Worm (Caenorhabditis elegans): Measurements from ENCODE around the gene F45E6.1.

DNA sequence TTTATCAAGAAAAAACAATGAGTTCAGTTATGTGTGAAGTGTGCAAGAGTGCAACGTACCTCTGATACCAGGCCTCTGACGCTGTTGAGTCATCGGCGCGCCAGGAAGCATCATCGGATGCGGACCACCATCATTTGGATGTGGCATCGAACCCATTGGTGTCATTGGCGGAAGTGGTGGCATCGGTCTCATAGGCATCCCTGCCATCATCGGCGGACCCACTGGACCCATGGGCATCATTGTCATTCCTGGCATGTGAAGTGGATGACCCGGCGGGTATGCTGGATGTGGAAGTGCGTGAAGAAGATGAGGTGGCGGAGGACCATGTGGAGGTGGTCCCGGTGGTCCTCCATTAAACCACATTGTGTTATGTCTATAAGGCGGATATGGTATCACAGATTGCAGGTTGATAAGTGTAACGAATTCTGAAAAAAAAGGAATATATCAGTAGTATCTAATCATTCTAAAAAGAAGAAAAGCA, 48.2 kb upstream of the F45E6.1 start, which contains the start of gene scd-1:
- TF ChIP-seq lin-13 (GFP tag; optimal IDR thresholded peaks at IDR 0.05) = no peak
- no peak for TF ChIP-seq F49E8.2 (tag; optimal IDR thresholded peaks at IDR 0.05; ENCODE audit: borderline replicate concordance)
- no peak for TF ChIP-seq ama-1 (optimal IDR thresholded peaks at IDR 0.05)
- no peak for TF ChIP-seq ceh-32 (tag; optimal IDR thresholded peaks at IDR 0.05; ENCODE audit: poor library complexity)
- TF ChIP-seq ZK546.5 (tag; optimal IDR thresholded peaks at IDR 0.05) = no peak
- TF ChIP-seq nhr-77 (tag; optimal IDR thresholded peaks at IDR 0.05) = no peak
- no peak for TF ChIP-seq spr-3 (GFP tag; optimal IDR thresholded peaks at IDR 0.05)
- no peak for TF ChIP-seq mdl-1 (tag; optimal IDR thresholded peaks at IDR 0.05)
- no peak for TF ChIP-seq zag-1 (tag; optimal IDR thresholded peaks at IDR 0.05)
- TF ChIP-seq dpl-1 (GFP tag; optimal IDR thresholded peaks at IDR 0.05) = no peak
- TF ChIP-seq nhr-6 (tag; optimal IDR thresholded peaks at IDR 0.05) = no peak
- TF ChIP-seq daf-8 (GFP tag; IDR thresholded peaks at IDR 0.05) = no peak
- no peak for TF ChIP-seq fos-1 (tag; optimal IDR thresholded peaks at IDR 0.05)
- TF ChIP-seq dmd-8 (GFP tag; IDR thresholded peaks at IDR 0.05) = no peak
